Fruit fly (Drosophila melanogaster): ENCODE data around the gene CG10862.
A peak's percentile ranks its signal among the peaks of the same experiment; 100 is the strongest.

The CG10862 gene

dm6 chr3L:3654671-3655070 lies at the start of gene CG10862:
CG10862 (minus strand) TSS chr3L:3654771.
- no peak for TF ChIP-seq acj6 (GFP tag; optimal IDR thresholded peaks at IDR 0.05)
- no peak for TF ChIP-seq achi (GFP tag; optimal IDR thresholded peaks at IDR 0.05)
- no peak for TF ChIP-seq Blimp-1 (GFP tag; optimal IDR thresholded peaks at IDR 0.05)
- TF ChIP-seq CG6808 (GFP tag; optimal IDR thresholded peaks at IDR 0.05), result no peak
- TF ChIP-seq Eip93F (GFP tag; optimal IDR thresholded peaks at IDR 0.05), result no peak

dm6 chr3L:3702489-3702888 lies 47.9 kb upstream of the CG10862 start:
- TF ChIP-seq Eip78C (GFP tag), result peak; percentile 28
- no peak for TF ChIP-seq CG6808 (GFP tag; optimal IDR thresholded peaks at IDR 0.05)
- TF ChIP-seq eg (GFP tag; IDR thresholded peaks at IDR 0.05), result peak; percentile 40; the same call in 1 of the 3 replicates

- peak; percentile 24 for TF ChIP-seq Hr4 (GFP tag; optimal IDR thresholded peaks at IDR 0.05)
- no peak for TF ChIP-seq esn (GFP tag; optimal IDR thresholded peaks at IDR 0.05)
- TF ChIP-seq CG32006 (GFP tag; optimal IDR thresholded peaks at IDR 0.05), result peak; percentile 40
- TF ChIP-seq CG8119 (GFP tag; IDR thresholded peaks at IDR 0.05), result peak; percentile 46; the same call in 1 of the 3 replicates
- no peak for TF ChIP-seq CG6163 (GFP tag; IDR thresholded peaks at IDR 0.05)
- no peak for TF ChIP-seq Lpt (GFP tag; optimal IDR thresholded peaks at IDR 0.05)
- TF ChIP-seq CG3032 (tag; optimal IDR thresholded peaks at IDR 0.05), result no peak
- TF ChIP-seq CG7368 (GFP tag; optimal IDR thresholded peaks at IDR 0.05), result no peak
- TF ChIP-seq Smox (GFP tag; optimal IDR thresholded peaks at IDR 0.05), result no peak
- peak; percentile 63 for TF ChIP-seq CG15336 (GFP tag; IDR thresholded peaks at IDR 0.05)
- TF ChIP-seq eg (GFP tag; IDR thresholded peaks at IDR 0.05), result peak; percentile 52; the same call in 1 of the 3 replicates
- no peak for TF ChIP-seq CG31627 (GFP tag; optimal IDR thresholded peaks at IDR 0.05)
- TF ChIP-seq cyc (GFP tag; optimal IDR thresholded peaks at IDR 0.05), result no peak
Observed at dm6 chr3L:3702033-3702432, 47.5 kb upstream of the CG10862 start.

- no peak for TF ChIP-seq Eip75B (GFP tag; optimal IDR thresholded peaks at IDR 0.05)
- peak; percentile 3 for TF ChIP-seq Sox14 (GFP tag; optimal IDR thresholded peaks at IDR 0.05)
- TF ChIP-seq Sox102F (GFP tag; optimal IDR thresholded peaks at IDR 0.05), result peak; percentile 58
- TF ChIP-seq CG8119 (GFP tag; IDR thresholded peaks at IDR 0.05), result no peak
- no peak for TF ChIP-seq CG4318 (GFP tag; optimal IDR thresholded peaks at IDR 0.05)
- peak; percentile 40 for TF ChIP-seq CG3919 (GFP tag; optimal IDR thresholded peaks at IDR 0.05)
- no peak for TF ChIP-seq Hr4 (GFP tag; optimal IDR thresholded peaks at IDR 0.05)
- peak; percentile 6 for TF ChIP-seq CG32006 (GFP tag; optimal IDR thresholded peaks at IDR 0.05)
- no peak for TF ChIP-seq CG11902 (GFP tag; optimal IDR thresholded peaks at IDR 0.05)
- TF ChIP-seq cyc (GFP tag; optimal IDR thresholded peaks at IDR 0.05), result peak; percentile 35
- TF ChIP-seq Hr38 (GFP tag; optimal IDR thresholded peaks at IDR 0.05), result no peak
- TF ChIP-seq CG8632 (GFP tag; optimal IDR thresholded peaks at IDR 0.05), result peak; percentile 24
- TF ChIP-seq lz (GFP tag; optimal IDR thresholded peaks at IDR 0.05), result peak; percentile 22
- no peak for TF ChIP-seq Blimp-1 (GFP tag; optimal IDR thresholded peaks at IDR 0.05)
- peak; percentile 31 for TF ChIP-seq pdm3 (GFP tag; optimal IDR thresholded peaks at IDR 0.05)
- TF ChIP-seq OdsH (GFP tag; optimal IDR thresholded peaks at IDR 0.05), result peak; percentile 4
- TF ChIP-seq Smox (GFP tag; optimal IDR thresholded peaks at IDR 0.05), result peak; percentile 40
- no peak for TF ChIP-seq CG11294 (GFP tag; IDR thresholded peaks at IDR 0.05)
- TF ChIP-seq CG1621 (tag; optimal IDR thresholded peaks at IDR 0.05), result no peak
- peak; percentile 54 for TF ChIP-seq CG6808 (GFP tag; optimal IDR thresholded peaks at IDR 0.05)
- TF ChIP-seq CG6792 (GFP tag; optimal IDR thresholded peaks at IDR 0.05), result no peak
- peak; percentile 40 for TF ChIP-seq Met (GFP tag; optimal IDR thresholded peaks at IDR 0.05)
- TF ChIP-seq CG31627 (GFP tag; optimal IDR thresholded peaks at IDR 0.05), result peak; percentile 24
- no peak for TF ChIP-seq dac (GFP tag; optimal IDR thresholded peaks at IDR 0.05)
- TF ChIP-seq CG6854 (GFP tag; optimal IDR thresholded peaks at IDR 0.05), result no peak
- peak; percentile 59; the same call in 2 of the 3 replicates for TF ChIP-seq CG6163 (GFP tag; IDR thresholded peaks at IDR 0.05)
- TF ChIP-seq CG8319 (GFP tag; optimal IDR thresholded peaks at IDR 0.05), result no peak
- TF ChIP-seq dsx (GFP tag; optimal IDR thresholded peaks at IDR 0.05; ENCODE audit: poor library complexity, severe bottlenecking), result peak; percentile 29
- no peak for TF ChIP-seq Lpt (GFP tag; optimal IDR thresholded peaks at IDR 0.05)
- no peak for TF ChIP-seq CG15336 (GFP tag; IDR thresholded peaks at IDR 0.05)
- TF ChIP-seq CG10669 (GFP tag; optimal IDR thresholded peaks at IDR 0.05), result peak; percentile 38
- TF ChIP-seq CG16779 (tag; optimal IDR thresholded peaks at IDR 0.05), result no peak
- no peak for TF ChIP-seq CG7368 (GFP tag; optimal IDR thresholded peaks at IDR 0.05)
- TF ChIP-seq CG10631 (GFP tag; optimal IDR thresholded peaks at IDR 0.05), result peak; percentile 15
- TF ChIP-seq fd85E (GFP tag; optimal IDR thresholded peaks at IDR 0.05), result no peak
- no peak for TF ChIP-seq Sox15 (GFP tag; optimal IDR thresholded peaks at IDR 0.05)
- TF ChIP-seq svp (GFP tag), result peak; percentile 85
- no peak for TF ChIP-seq CG11762 (GFP tag; optimal IDR thresholded peaks at IDR 0.05; ENCODE audit: insufficient read depth)
Observed at dm6 chr3L:3695379-3695778, 40.8 kb upstream of the CG10862 start.

Data from whole organism, prepupa.